Worm (Caenorhabditis elegans) whole organism, young adult: ENCODE data around the gene mig-22.

Experiments used
- B0035.1 ChIP-seq: sonication (generic microtip); optimal IDR thresholded peaks from 2 replicates; lab custom pipeline; 2016; ENCODE audit warnings: missing genetic modification characterization, mild to moderate bottlenecking, missing compliant biosample characterization, missing genotype, missing genetic modification reagents
- B0336.3 ChIP-seq: fragments of 200-800 bp; sonication (Bioruptor generic); IDR thresholded peaks from 2 replicates; pipeline ENCODE4 v1.3.6; 2022; ENCODE audit warnings: missing genetic modification characterization, missing compliant biosample characterization
- F57C9.4 ChIP-seq: sonication (generic microtip); optimal IDR thresholded peaks from 2 replicates; lab custom pipeline; 2017; ENCODE audit warnings: mild to moderate bottlenecking, missing genetic modification characterization, missing compliant biosample characterization
- atf-7 ChIP-seq: sonication (generic microtip); optimal IDR thresholded peaks from 2 replicates; lab custom pipeline; 2017; ENCODE audit warnings: mild to moderate bottlenecking, missing genetic modification characterization, missing compliant biosample characterization
- chd-7 ChIP-seq: sonication (generic microtip); optimal IDR thresholded peaks from 2 replicates; lab custom pipeline; 2016; ENCODE audit warnings: mild to moderate bottlenecking, missing genetic modification characterization, moderate library complexity, missing compliant biosample characterization
- dpff-1 ChIP-seq: sonication (generic microtip); optimal IDR thresholded peaks from 2 replicates; lab custom pipeline; 2017; ENCODE audit warnings: mild to moderate bottlenecking, missing genetic modification characterization, missing compliant biosample characterization
- egl-44 ChIP-seq: fragments of 200-800 bp; sonication (Bioruptor generic); IDR thresholded peaks from 2 replicates; pipeline ENCODE4 v1.3.6; 2022; ENCODE audit warnings: missing genetic modification reagents, missing genetic modification characterization, missing compliant biosample characterization
- lag-1 ChIP-seq: fragments of 200-800 bp; sonication (Bioruptor generic); IDR thresholded peaks from 2 replicates; pipeline ENCODE4 v1.3.6; 2022; ENCODE audit warnings: missing genetic modification reagents, missing genetic modification characterization, missing compliant biosample characterization
- let-607 ChIP-seq, 2 experiments: fragments of 200-800 bp in 1 of 2; sonication (Bioruptor generic) in 1 of 2; sonication (generic microtip) in 1 of 2; optimal IDR thresholded peaks; 2 replicates each; lab custom pipeline; 2016 to 2018; ENCODE audit warnings: mild to moderate bottlenecking in 2 of 2, missing compliant biosample characterization in 2 of 2, missing genetic modification characterization in 2 of 2, moderate library complexity in 2 of 2, missing genotype in 1 of 2
- madf-6 ChIP-seq: fragments of 200-800 bp; sonication (Bioruptor generic); IDR thresholded peaks from 2 replicates; pipeline ENCODE4 v1.3.6; 2022; ENCODE audit warnings: missing genetic modification reagents, missing genetic modification characterization, missing compliant biosample characterization
- somi-1 ChIP-seq: fragments of 200-800 bp; sonication (Bioruptor generic); optimal IDR thresholded peaks from 2 replicates; lab custom pipeline; 2018; ENCODE audit warnings: mild to moderate bottlenecking, missing genetic modification characterization, missing compliant biosample characterization
- zfh-2 ChIP-seq: fragments of 200-800 bp; sonication (Bioruptor generic); conservative IDR thresholded peaks from 2 replicates; pipeline ENCODE4 v1.3.6; 2022; ENCODE audit warnings: missing genetic modification reagents, missing genetic modification characterization, missing compliant biosample characterization
- ztf-18 ChIP-seq: sonication (generic microtip); optimal IDR thresholded peaks from 2 replicates; lab custom pipeline; 2016; ENCODE audit warnings: missing genotype, mild to moderate bottlenecking, missing genetic modification characterization, missing compliant biosample characterization

ce11 chrIII:8801352-8801863 lies 34.3 kb upstream of the mig-22 start:
- TF ChIP-seq somi-1 (GFP tag; lab: Kevin White, UChicago) = no peak
- no peak for TF ChIP-seq zfh-2 (GFP tag; lab: Robert Waterston, UW)
- no peak for TF ChIP-seq atf-7 (tag; lab: Kevin White, UChicago)
- no peak for TF ChIP-seq dpff-1 (tag; lab: Kevin White, UChicago)
- TF ChIP-seq madf-6 (GFP tag; lab: Robert Waterston, UW) = no peak
- no peak for TF ChIP-seq lag-1
- TF ChIP-seq B0336.3 = no peak
- no peak for TF ChIP-seq let-607 (tag; optimal IDR thresholded peaks at IDR 0.05; lab: Kevin White, UChicago)
- TF ChIP-seq F57C9.4 (tag; lab: Kevin White, UChicago) = no peak
- no peak for TF ChIP-seq B0035.1 (tag; lab: Kevin White, UChicago)
- no peak for TF ChIP-seq ztf-18 (tag; lab: Kevin White, UChicago)
- TF ChIP-seq egl-44 (GFP tag; lab: Robert Waterston, UW) = no peak
- no peak for TF ChIP-seq chd-7 (tag; lab: Kevin White, UChicago)
